Worm (Caenorhabditis elegans): ENCODE measurements around the gene Y75B8A.13.

DNA sequence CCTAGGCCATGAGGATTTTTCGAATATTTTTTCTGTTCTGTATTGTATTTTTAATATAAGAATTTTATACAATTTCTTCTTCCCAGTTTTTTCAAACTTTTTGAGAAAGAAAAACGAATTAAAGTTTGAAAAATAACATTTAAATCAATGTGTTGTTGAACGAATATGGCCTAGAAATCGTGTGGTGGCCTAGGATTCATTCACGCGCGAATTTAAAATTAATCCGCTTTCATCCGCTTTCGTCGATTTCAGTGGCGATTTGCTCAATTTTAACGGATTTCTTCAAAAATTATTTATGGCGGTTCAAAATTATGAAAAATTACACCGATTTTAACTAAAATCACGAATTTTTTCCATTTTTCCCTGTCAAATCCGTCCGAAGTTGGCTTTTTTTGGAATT is 31.8 kb upstream of the Y75B8A.13 start:
- no peak for TF ChIP-seq mep-1 (tag; optimal IDR thresholded peaks at IDR 0.05)
- TF ChIP-seq mab-5 (tag; optimal IDR thresholded peaks at IDR 0.05) = no peak
- no peak for TF ChIP-seq nhr-12 (tag; optimal IDR thresholded peaks at IDR 0.05)
- no peak for TF ChIP-seq nhr-76 (tag; optimal IDR thresholded peaks at IDR 0.05)
- no peak for TF ChIP-seq unc-62 (GFP tag; optimal IDR thresholded peaks at IDR 0.05)
- TF ChIP-seq unc-39 (tag; optimal IDR thresholded peaks at IDR 0.05) = no peak
- TF ChIP-seq snpc-4 (tag; optimal IDR thresholded peaks at IDR 0.05) = no peak

Data from whole organism, mixed stage, embryonic.